Worm (Caenorhabditis elegans) whole organism, mixed stage, embryonic: Measurements from ENCODE around the gene C06E7.4.

Experiments used
- M03D4.4 ChIP-seq: sonication (generic microtip); optimal IDR thresholded peaks from 2 replicates; lab custom pipeline; 2017; ENCODE audit warnings: mild to moderate bottlenecking, missing genetic modification characterization, missing compliant biosample characterization
- bed-3 ChIP-seq: fragments of 200-800 bp; sonication (Bioruptor generic); optimal IDR thresholded peaks from 3 replicates; lab custom pipeline; 2018; ENCODE audit warnings: mild to moderate bottlenecking, missing genetic modification characterization, moderate library complexity, missing compliant biosample characterization
- blmp-1 ChIP-seq: fragments of 150-350 bp; optimal IDR thresholded peaks from 2 replicates; lab custom pipeline; 2014; ENCODE audit warnings: missing biosample characterization, missing genetic modification characterization
- ceh-39 ChIP-seq: fragments of 150-350 bp; optimal IDR thresholded peaks from 2 replicates; lab custom pipeline; 2014; ENCODE audit warnings: missing biosample characterization, missing genetic modification characterization
- ceh-43 ChIP-seq: fragments of 200-800 bp; sonication (Bioruptor generic); optimal IDR thresholded peaks from 2 replicates; lab custom pipeline; 2018; ENCODE audit warnings: mild to moderate bottlenecking, missing genetic modification characterization, moderate library complexity, missing compliant biosample characterization
- ceh-83 ChIP-seq: fragments of 200-800 bp; sonication (Bioruptor generic); optimal IDR thresholded peaks from 2 replicates; lab custom pipeline; 2018; ENCODE audit warnings: mild to moderate bottlenecking, missing genetic modification characterization, missing compliant biosample characterization
- ces-1 ChIP-seq: fragments of 150-350 bp; optimal IDR thresholded peaks from 2 replicates; lab custom pipeline; 2014; ENCODE audit warnings: missing biosample characterization, missing genetic modification reagents, missing genetic modification characterization
- drap-1 ChIP-seq: fragments of 200-800 bp; sonication (Bioruptor generic); optimal IDR thresholded peaks from 3 replicates; lab custom pipeline; 2018; ENCODE audit warnings: mild to moderate bottlenecking, missing genetic modification characterization, missing compliant biosample characterization
- elt-1 ChIP-seq: sonication (generic microtip); optimal IDR thresholded peaks from 2 replicates; lab custom pipeline; 2017; ENCODE audit warnings: missing genetic modification characterization, mild to moderate bottlenecking, missing compliant biosample characterization, antibody characterized with exemption, moderate library complexity, borderline replicate concordance; ENCODE audit not compliant: insufficient read depth
- flh-1 ChIP-seq: fragments of 200-800 bp; sonication (Bioruptor generic); optimal IDR thresholded peaks from 2 replicates; lab custom pipeline; 2018; ENCODE audit warnings: mild to moderate bottlenecking, missing genetic modification characterization, moderate library complexity, missing compliant biosample characterization
- ham-2 ChIP-seq: fragments of 200-800 bp; sonication (Bioruptor generic); optimal IDR thresholded peaks from 2 replicates; lab custom pipeline; 2018; ENCODE audit warnings: mild to moderate bottlenecking, missing genetic modification characterization, missing compliant biosample characterization
- hlh-1 ChIP-seq: fragments of 150-350 bp; optimal IDR thresholded peaks from 2 replicates; lab custom pipeline; 2014; ENCODE audit warnings: missing biosample characterization, missing genetic modification reagents, missing genetic modification characterization
- lin-32 ChIP-seq: fragments of 200-800 bp; sonication (Bioruptor generic); optimal IDR thresholded peaks from 2 replicates; lab custom pipeline; 2018; ENCODE audit warnings: mild to moderate bottlenecking, missing genetic modification characterization, missing compliant biosample characterization
- lsy-2 ChIP-seq: fragments of 150-350 bp; optimal IDR thresholded peaks from 2 replicates; lab custom pipeline; 2014; ENCODE audit warnings: missing biosample characterization, missing genetic modification characterization
- mab-5 ChIP-seq: fragments of 150-350 bp; optimal IDR thresholded peaks from 2 replicates; lab custom pipeline; 2014; ENCODE audit warnings: missing biosample characterization, missing genetic modification characterization
- mep-1 ChIP-seq: fragments of 150-350 bp; optimal IDR thresholded peaks from 2 replicates; lab custom pipeline; 2017; ENCODE audit warnings: missing biosample characterization, missing genetic modification reagents, missing genetic modification characterization, inconsistent platforms
- mls-2 ChIP-seq: sonication (generic microtip); optimal IDR thresholded peaks from 2 replicates; lab custom pipeline; 2016; ENCODE audit warnings: mild to moderate bottlenecking, missing genetic modification characterization, moderate library complexity, missing compliant biosample characterization
- nhr-12 ChIP-seq: fragments of 150-350 bp; optimal IDR thresholded peaks from 2 replicates; lab custom pipeline; 2014; ENCODE audit warnings: missing biosample characterization, missing genetic modification characterization
- nhr-2 ChIP-seq: fragments of 150-350 bp; optimal IDR thresholded peaks from 2 replicates; lab custom pipeline; 2014; ENCODE audit warnings: missing biosample characterization, missing genetic modification characterization
- nhr-237 ChIP-seq: fragments of 150-350 bp; optimal IDR thresholded peaks from 2 replicates; lab custom pipeline; 2014; ENCODE audit warnings: missing biosample characterization, missing genetic modification characterization
- nhr-28 ChIP-seq: fragments of 150-350 bp; optimal IDR thresholded peaks from 2 replicates; lab custom pipeline; 2014; ENCODE audit warnings: missing biosample characterization, missing genetic modification characterization
- nhr-76 ChIP-seq: sonication (generic microtip); optimal IDR thresholded peaks from 2 replicates; lab custom pipeline; 2017; ENCODE audit warnings: missing biosample characterization, missing genetic modification characterization
- pha-4 ChIP-seq: fragments of 150-350 bp; optimal IDR thresholded peaks from 2 replicates; lab custom pipeline; 2018; ENCODE audit warnings: missing biosample characterization, missing genetic modification reagents, missing genetic modification characterization
- sem-2 ChIP-seq: fragments of 200-800 bp; sonication (Bioruptor generic); optimal IDR thresholded peaks from 2 replicates; lab custom pipeline; 2018; ENCODE audit warnings: mild to moderate bottlenecking, missing genetic modification characterization, missing compliant biosample characterization
- tbx-8 ChIP-seq: fragments of 200-800 bp; sonication (Bioruptor generic); optimal IDR thresholded peaks from 2 replicates; lab custom pipeline; 2018; ENCODE audit warnings: mild to moderate bottlenecking, missing genetic modification characterization, moderate library complexity, missing compliant biosample characterization
- unc-120 ChIP-seq: sonication (generic microtip); optimal IDR thresholded peaks from 2 replicates; lab custom pipeline; 2017; ENCODE audit warnings: missing genetic modification characterization, missing compliant biosample characterization; ENCODE audit not compliant: poor library complexity, severe bottlenecking
- unc-62 ChIP-seq: fragments of 150-350 bp; optimal IDR thresholded peaks from 2 replicates; lab custom pipeline; 2014; ENCODE audit warnings: missing biosample characterization, missing genetic modification reagents, missing genetic modification characterization
- zip-8 ChIP-seq: fragments of 150-350 bp; optimal IDR thresholded peaks from 2 replicates; lab custom pipeline; 2014; ENCODE audit warnings: missing biosample characterization, missing genetic modification characterization
- ztf-11 ChIP-seq: fragments of 150-350 bp; optimal IDR thresholded peaks from 2 replicates; lab custom pipeline; 2014; ENCODE audit warnings: missing biosample characterization, missing genetic modification characterization

Gene C06E7.4

DNA sequence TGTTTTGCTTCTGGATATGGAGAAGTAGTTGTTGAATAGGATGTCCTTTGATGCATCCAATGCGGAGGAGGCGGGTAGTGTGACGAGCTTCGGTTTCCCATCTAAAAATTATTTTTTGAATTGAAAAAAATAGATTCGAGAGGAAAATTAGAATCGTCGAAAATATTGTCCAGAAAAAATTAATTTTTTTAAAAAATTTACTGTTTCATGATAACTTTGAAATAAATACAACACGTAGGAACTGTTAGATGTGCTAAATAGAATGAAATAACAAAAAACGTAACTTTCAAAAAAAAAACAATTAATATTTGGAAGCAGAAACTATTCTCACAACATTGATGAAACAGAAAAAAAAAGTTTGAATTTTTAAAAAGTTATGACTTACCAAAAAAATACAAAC is at the start of gene C06E7.4:
TSS of gene C06E7.4 (minus strand) at position 101 of the 400 bp plus-strand sequence.
- TF ChIP-seq tbx-8 (GFP tag; lab: Kevin White, UChicago) (no peak), ceh-83 (no peak), bed-3 (GFP tag; lab: Kevin White, UChicago) (no peak), ham-2 (no peak), M03D4.4 (tag; lab: Kevin White, UChicago) (no peak), nhr-28 (tag; lab: Kevin White, UChicago) (no peak), hlh-1 (tag; lab: Kevin White, UChicago) (no peak), unc-120 (tag; lab: Kevin White, UChicago) (no peak), nhr-2 (tag; lab: Kevin White, UChicago) (no peak), nhr-237 (tag; lab: Kevin White, UChicago) (no peak), ceh-43 (GFP tag; lab: Kevin White, UChicago) (no peak), ces-1 (GFP tag; lab: Kevin White, UChicago) (no peak), pha-4 (tag; lab: Kevin White, UChicago) (no peak), mep-1 (tag; lab: Kevin White, UChicago) (no peak), blmp-1 (tag; lab: Kevin White, UChicago) (no peak), ceh-39 (tag; lab: Kevin White, UChicago) (no peak), lin-32 (no peak), nhr-76 (tag; lab: Kevin White, UChicago) (no peak), mab-5 (tag; lab: Kevin White, UChicago) (no peak)

DNA sequence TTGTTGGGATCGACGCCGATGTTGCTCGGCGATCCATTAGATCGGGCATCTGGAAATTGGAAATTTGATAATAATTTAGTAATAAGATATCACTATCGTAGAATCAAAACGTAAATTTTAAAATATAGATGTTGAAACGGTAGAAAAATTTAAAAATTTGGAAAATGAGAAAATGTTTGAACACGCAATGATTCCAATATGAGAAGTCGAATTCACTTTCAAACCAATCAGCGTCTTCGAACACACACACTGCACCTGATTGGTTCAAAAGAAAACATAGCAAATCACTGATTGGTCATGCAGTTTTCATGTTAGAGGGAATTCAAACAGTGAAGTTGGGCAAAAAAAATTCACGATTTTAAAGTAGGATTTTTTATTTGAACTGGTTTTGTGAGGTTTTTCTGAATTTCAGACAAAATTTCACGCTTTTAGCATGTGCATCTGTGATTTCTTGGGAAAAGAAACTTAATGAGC is 43.6 kb upstream of the C06E7.4 start, which contains the start of gene H04M03.12:
TSS of gene H04M03.12 (minus strand) at position 51 of the 474 bp plus-strand sequence.
- TF ChIP-seq nhr-237 (tag; lab: Kevin White, UChicago) (no peak), lin-32 (no peak)

DNA sequence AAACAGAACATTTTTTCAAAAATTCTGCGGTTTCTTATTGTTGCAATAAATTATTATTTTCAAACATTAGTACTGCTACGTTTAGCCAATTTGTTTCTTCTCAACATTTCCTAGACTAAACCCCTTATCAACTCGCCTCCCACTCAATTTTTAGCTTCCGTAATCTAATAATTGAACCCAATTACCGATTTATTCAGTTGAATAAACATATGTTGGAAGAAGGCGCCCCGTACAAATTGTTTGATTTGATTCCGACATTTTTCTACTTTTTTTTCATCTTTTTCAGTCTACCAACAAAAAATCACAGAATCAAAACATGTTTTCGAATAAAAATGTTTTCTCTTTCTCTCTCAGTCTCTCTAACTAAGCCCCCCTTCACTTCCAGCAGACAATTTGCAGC is 43.0 kb upstream of the C06E7.4 start:
- TF ChIP-seq hlh-1 (tag; lab: Kevin White, UChicago) (no peak), ces-1 (GFP tag; lab: Kevin White, UChicago) (peak; percentile 66)

DNA sequence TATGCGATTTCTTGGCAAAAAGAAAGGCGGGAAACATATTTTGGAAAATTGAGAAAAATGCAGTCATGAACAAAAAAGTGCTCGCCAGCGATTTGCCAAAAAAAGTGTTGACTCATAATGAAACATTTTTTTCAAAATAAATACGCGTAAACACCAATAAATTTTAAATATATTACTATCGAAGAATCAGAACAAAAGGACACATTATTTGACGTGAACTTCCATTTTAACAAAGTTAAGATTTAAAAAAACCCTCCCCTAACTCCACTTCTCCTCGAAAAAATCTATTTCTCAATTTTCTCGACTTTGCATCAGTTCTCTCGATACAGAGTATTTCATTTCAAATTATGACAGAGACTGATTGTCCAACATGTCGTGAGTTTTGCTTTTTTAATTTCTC is 36.6 kb upstream of the C06E7.4 start, which contains the start of gene pck-3:
TSS of gene pck-3 (plus strand) at position 301 of the 400 bp plus-strand sequence.
- no peak for TF ChIP-seq nhr-28 (tag; lab: Kevin White, UChicago)
- TF ChIP-seq nhr-237 (tag; lab: Kevin White, UChicago) = no peak
- no peak for TF ChIP-seq nhr-12 (tag; lab: Kevin White, UChicago)
- no peak for TF ChIP-seq unc-62 (GFP tag; lab: Kevin White, UChicago)
- no peak for TF ChIP-seq sem-2 (GFP tag; lab: Kevin White, UChicago)
- no peak for TF ChIP-seq hlh-1 (tag; lab: Kevin White, UChicago)
- TF ChIP-seq flh-1 (GFP tag; lab: Kevin White, UChicago) = no peak
- no peak for TF ChIP-seq tbx-8 (GFP tag; lab: Kevin White, UChicago)
- TF ChIP-seq pha-4 (tag; lab: Kevin White, UChicago) = no peak
- no peak for TF ChIP-seq nhr-2 (tag; lab: Kevin White, UChicago)
- TF ChIP-seq M03D4.4 (tag; lab: Kevin White, UChicago) = no peak
- no peak for TF ChIP-seq blmp-1 (tag; lab: Kevin White, UChicago)
- TF ChIP-seq ham-2 = no peak
- TF ChIP-seq mab-5 (tag; lab: Kevin White, UChicago) = no peak
- no peak for TF ChIP-seq nhr-76 (tag; lab: Kevin White, UChicago)
- no peak for TF ChIP-seq ces-1 (GFP tag; lab: Kevin White, UChicago)
- no peak for TF ChIP-seq lin-32
- TF ChIP-seq elt-1 (tag; lab: Kevin White, UChicago) = no peak
- no peak for TF ChIP-seq ztf-11 (tag; lab: Kevin White, UChicago)
- TF ChIP-seq zip-8 (tag; lab: Kevin White, UChicago) = no peak

DNA sequence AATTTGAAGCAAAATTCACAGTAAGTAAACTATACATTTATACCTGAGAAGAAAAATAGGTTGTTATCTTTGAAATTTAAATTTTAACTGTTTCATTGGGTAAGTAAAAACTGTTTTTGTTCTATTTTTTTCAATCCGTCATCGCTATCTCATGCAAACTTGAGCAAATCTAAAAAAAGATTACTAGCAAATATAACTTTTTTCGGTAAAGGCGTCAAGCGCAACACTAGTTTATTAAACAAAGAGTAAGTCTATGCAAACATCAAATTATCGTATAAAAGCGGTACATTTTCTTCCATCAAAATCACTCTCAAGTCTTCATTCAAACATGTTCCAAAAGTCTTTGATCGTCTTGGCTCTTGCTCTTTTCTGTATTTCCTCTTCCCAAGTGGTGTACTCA is 35.4 kb upstream of the C06E7.4 start, which contains the start of gene nspb-6:
TSS of gene nspb-6 (plus strand) at position 301 of the 400 bp plus-strand sequence.
- TF ChIP-seq unc-62 (GFP tag; lab: Kevin White, UChicago) = no peak
- TF ChIP-seq mls-2 (tag; lab: Kevin White, UChicago) = no peak
- no peak for TF ChIP-seq flh-1 (GFP tag; lab: Kevin White, UChicago)
- no peak for TF ChIP-seq unc-120 (tag; lab: Kevin White, UChicago)
- TF ChIP-seq mab-5 (tag; lab: Kevin White, UChicago) = no peak
- no peak for TF ChIP-seq bed-3 (GFP tag; lab: Kevin White, UChicago)
- TF ChIP-seq drap-1 = no peak
- TF ChIP-seq zip-8 (tag; lab: Kevin White, UChicago) = no peak
- TF ChIP-seq hlh-1 (tag; lab: Kevin White, UChicago) = no peak
- no peak for TF ChIP-seq lsy-2 (tag; lab: Kevin White, UChicago)
- no peak for TF ChIP-seq M03D4.4 (tag; lab: Kevin White, UChicago)
- TF ChIP-seq elt-1 (tag; lab: Kevin White, UChicago) = no peak
- no peak for TF ChIP-seq pha-4 (tag; lab: Kevin White, UChicago)
